Fruit fly (Drosophila melanogaster) whole organism, prepupa: Measurements from ENCODE around the gene CG17261.
A peak's percentile ranks its signal among the peaks of the same experiment; 100 is the strongest.

Experiments used
- CG10669 ChIP-seq: fragments of 200-800 bp; sonication (Bioruptor generic); optimal IDR thresholded peaks from 3 replicates; lab custom pipeline; 2018; ENCODE audit warnings: missing biosample characterization, mild to moderate bottlenecking, missing genetic modification characterization, moderate library complexity
- CG11762 ChIP-seq: fragments of 200-800 bp; sonication (Bioruptor generic); optimal IDR thresholded peaks from 3 replicates; lab custom pipeline; 2016; ENCODE audit warnings: missing biosample characterization, missing genetic modification characterization; ENCODE audit not compliant: insufficient read depth
- CG11902 ChIP-seq: fragments of 200-800 bp; sonication (Bioruptor generic); optimal IDR thresholded peaks from 3 replicates; lab custom pipeline; 2016; ENCODE audit warnings: missing biosample characterization, missing genetic modification characterization
- CG15336 ChIP-seq: fragments of 200-800 bp; sonication (Bioruptor generic); IDR thresholded peaks from 2 replicates; pipeline ENCODE4 v1.3.6; 2022; ENCODE audit warnings: missing biosample characterization, missing genetic modification characterization
- CG1621 ChIP-seq: fragments of 200-800 bp; sonication (Bioruptor generic); optimal IDR thresholded peaks from 3 replicates; lab custom pipeline; 2018; ENCODE audit warnings: missing biosample characterization, mild to moderate bottlenecking, missing genetic modification characterization
- CG16779 ChIP-seq: fragments of 200-800 bp; sonication (Bioruptor generic); optimal IDR thresholded peaks from 3 replicates; lab custom pipeline; 2017; ENCODE audit warnings: missing biosample characterization, mild to moderate bottlenecking, missing genetic modification characterization
- CG31627 ChIP-seq: fragments of 200-800 bp; sonication (Bioruptor generic); optimal IDR thresholded peaks from 3 replicates; lab custom pipeline; 2016; ENCODE audit warnings: missing biosample characterization, missing genetic modification characterization
- CG3919 ChIP-seq: fragments of 200-800 bp; sonication (Bioruptor generic); optimal IDR thresholded peaks from 3 replicates; lab custom pipeline; 2016; ENCODE audit warnings: missing biosample characterization, missing genetic modification characterization
- CG6163 ChIP-seq: fragments of 200-800 bp; sonication (Bioruptor generic); IDR thresholded peaks from 3 replicates; pipeline ENCODE4 v1.3.6; 2022; ENCODE audit warnings: missing biosample characterization, missing genetic modification characterization
- CG6276 ChIP-seq: fragments of 200-800 bp; sonication (Bioruptor generic); optimal IDR thresholded peaks from 2 replicates; lab custom pipeline; 2017; ENCODE audit warnings: missing biosample characterization, mild to moderate bottlenecking, missing genetic modification characterization
- CG8119 ChIP-seq: fragments of 200-800 bp; sonication (Bioruptor generic); IDR thresholded peaks from 3 replicates; pipeline ENCODE4 v1.3.6; 2022; ENCODE audit warnings: missing biosample characterization, missing genetic modification characterization
- CG8319 ChIP-seq: fragments of 200-800 bp; sonication (Bioruptor generic); optimal IDR thresholded peaks from 3 replicates; lab custom pipeline; 2016; ENCODE audit warnings: missing biosample characterization, missing genetic modification characterization
- Eip75B ChIP-seq: fragments of 200-800 bp; sonication (Bioruptor generic); optimal IDR thresholded peaks from 3 replicates; lab custom pipeline; 2016; ENCODE audit warnings: missing biosample characterization, missing genetic modification characterization
- Eip78C ChIP-seq: fragments of 200-800 bp; sonication (Bioruptor generic); peaks from one replicate; lab custom pipeline; 2016; ENCODE audit warnings: missing biosample characterization, missing genetic modification characterization
- Eip93F ChIP-seq: fragments of 200-800 bp; sonication (Bioruptor generic); optimal IDR thresholded peaks from 2 replicates; lab custom pipeline; 2016; ENCODE audit warnings: missing biosample characterization, mild to moderate bottlenecking, missing genetic modification characterization
- Ets21C ChIP-seq: fragments of 200-800 bp; sonication (Bioruptor generic); optimal IDR thresholded peaks from 3 replicates; lab custom pipeline; 2016; ENCODE audit warnings: missing biosample characterization, missing genetic modification characterization
- Ets96B ChIP-seq: fragments of 200-800 bp; optimal IDR thresholded peaks from 2 replicates; lab custom pipeline; 2019; ENCODE audit warnings: missing biosample characterization, mild to moderate bottlenecking, missing genetic modification characterization, moderate library complexity
- Gug ChIP-seq: fragments of 200-800 bp; sonication (Bioruptor generic); IDR thresholded peaks from 2 replicates; pipeline ENCODE4 v1.3.6; 2022; ENCODE audit warnings: missing biosample characterization, missing genetic modification characterization
- Hr39 ChIP-seq: fragments of 200-800 bp; sonication (Bioruptor generic); optimal IDR thresholded peaks from 2 replicates; lab custom pipeline; 2016; ENCODE audit warnings: missing biosample characterization, missing genetic modification characterization
- Hr4 ChIP-seq: fragments of 200-800 bp; sonication (Bioruptor generic); optimal IDR thresholded peaks from 3 replicates; lab custom pipeline; 2016; ENCODE audit warnings: missing biosample characterization, missing genetic modification characterization
- Lpt ChIP-seq: fragments of 200-800 bp; sonication (Bioruptor generic); optimal IDR thresholded peaks from 3 replicates; lab custom pipeline; 2016; ENCODE audit warnings: missing biosample characterization, missing genetic modification characterization
- Met ChIP-seq: fragments of 200-800 bp; sonication (Bioruptor generic); optimal IDR thresholded peaks from 3 replicates; lab custom pipeline; 2016; ENCODE audit warnings: missing biosample characterization, missing genetic modification characterization
- OdsH ChIP-seq: fragments of 200-800 bp; sonication (Bioruptor generic); optimal IDR thresholded peaks from 3 replicates; lab custom pipeline; 2016; ENCODE audit warnings: missing biosample characterization, missing genetic modification characterization
- Smox ChIP-seq: fragments of 200-800 bp; sonication (Bioruptor generic); optimal IDR thresholded peaks from 3 replicates; lab custom pipeline; 2016; ENCODE audit warnings: missing biosample characterization, missing genetic modification characterization
- achi ChIP-seq: fragments of 200-800 bp; sonication (Bioruptor generic); optimal IDR thresholded peaks from 3 replicates; lab custom pipeline; 2016; ENCODE audit warnings: missing biosample characterization, missing genetic modification characterization
- acj6 ChIP-seq: fragments of 200-800 bp; sonication (Bioruptor generic); optimal IDR thresholded peaks from 3 replicates; lab custom pipeline; 2016; ENCODE audit warnings: missing biosample characterization, missing genetic modification characterization
- cyc ChIP-seq: fragments of 200-800 bp; sonication (Bioruptor generic); optimal IDR thresholded peaks from 3 replicates; lab custom pipeline; 2016; ENCODE audit warnings: missing biosample characterization, missing genetic modification characterization
- dac ChIP-seq: fragments of 200-800 bp; sonication (Bioruptor generic); optimal IDR thresholded peaks from 2 replicates; lab custom pipeline; 2017; ENCODE audit warnings: missing biosample characterization, mild to moderate bottlenecking, missing genetic modification characterization
- esn ChIP-seq: fragments of 200-800 bp; sonication (Bioruptor generic); optimal IDR thresholded peaks from 2 replicates; lab custom pipeline; 2016; ENCODE audit warnings: missing biosample characterization, mild to moderate bottlenecking, missing genetic modification characterization, moderate library complexity
- fd85E ChIP-seq: fragments of 200-800 bp; sonication (Bioruptor generic); optimal IDR thresholded peaks from 3 replicates; lab custom pipeline; 2016; ENCODE audit warnings: missing biosample characterization, missing genetic modification characterization
- fkh ChIP-seq: fragments of 200-800 bp; sonication (Bioruptor generic); optimal IDR thresholded peaks from 3 replicates; lab custom pipeline; 2017; ENCODE audit warnings: missing biosample characterization, mild to moderate bottlenecking, missing genetic modification characterization, moderate library complexity
- net ChIP-seq: fragments of 200-800 bp; sonication (Bioruptor generic); optimal IDR thresholded peaks from 3 replicates; lab custom pipeline; 2016; ENCODE audit warnings: missing biosample characterization, missing genetic modification characterization
- pdm3 ChIP-seq: fragments of 200-800 bp; sonication (Bioruptor generic); optimal IDR thresholded peaks from 3 replicates; lab custom pipeline; 2016; ENCODE audit warnings: missing biosample characterization, missing genetic modification characterization
- salr ChIP-seq, 2 experiments: fragments of 200-800 bp; sonication (Bioruptor generic); optimal IDR thresholded peaks; 3 replicates each; lab custom pipeline; 2016 to 2018; ENCODE audit warnings: missing biosample characterization in 2 of 2, missing genetic modification characterization in 2 of 2, mild to moderate bottlenecking in 1 of 2
- ss ChIP-seq, 2 experiments: fragments of 200-800 bp; sonication (Bioruptor generic); optimal IDR thresholded peaks; 2 replicates in 1 of 2; 3 replicates in 1 of 2; lab custom pipeline; 2017 to 2018; ENCODE audit warnings: mild to moderate bottlenecking in 2 of 2, missing biosample characterization in 2 of 2, missing genetic modification characterization in 2 of 2, moderate library complexity in 1 of 2
- svp ChIP-seq: fragments of 200-800 bp; sonication (Bioruptor generic); peaks from one replicate; lab custom pipeline; 2016; ENCODE audit warnings: missing biosample characterization, missing genetic modification characterization
- topi ChIP-seq: fragments of 200-800 bp; sonication (Bioruptor generic); optimal IDR thresholded peaks from 3 replicates; lab custom pipeline; 2016; ENCODE audit warnings: missing biosample characterization, missing genetic modification characterization
- vri ChIP-seq: fragments of 200-800 bp; sonication (Bioruptor generic); optimal IDR thresholded peaks from 3 replicates; lab custom pipeline; 2016; ENCODE audit warnings: missing biosample characterization, mild to moderate bottlenecking, missing genetic modification characterization

The CG17261 gene

DNA sequence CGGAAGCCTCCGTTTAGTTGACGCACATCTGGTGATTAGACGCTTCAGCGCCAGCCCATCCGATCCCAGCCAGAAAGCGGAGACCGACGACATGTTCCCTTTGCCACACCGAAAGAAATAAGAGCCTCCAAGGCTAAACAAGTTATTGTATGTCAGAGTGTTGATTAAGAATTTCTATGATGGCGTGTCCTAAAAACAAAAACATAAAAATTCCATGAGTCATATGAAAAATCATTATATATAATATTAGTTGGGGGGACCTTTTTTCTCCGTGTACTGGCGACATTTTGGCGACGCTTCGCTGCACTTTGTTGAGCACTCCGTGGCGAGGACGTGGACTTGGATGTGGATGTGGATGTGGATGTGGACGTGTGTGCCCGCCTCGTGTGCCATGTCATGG lies 29.6 kb upstream of the CG17261 start (continued):
- TF ChIP-seq Eip93F (GFP tag; lab: Kevin White, UChicago) = no peak
- peak; percentile 24 for TF ChIP-seq cyc
- TF ChIP-seq net (GFP tag; lab: Kevin White, UChicago) = peak; percentile 67
- TF ChIP-seq CG31627 = peak; percentile 37
- peak; percentile 18 for TF ChIP-seq CG16779 (tag; lab: Kevin White, UChicago)
- peak; percentile 70 for TF ChIP-seq CG3919 (GFP tag; lab: Kevin White, UChicago)
- TF ChIP-seq CG8119 (GFP tag; lab: Robert Waterston, UW) = peak; percentile 76
- TF ChIP-seq Hr39 (GFP tag; lab: Kevin White, UChicago) = peak; percentile 48
- no peak for TF ChIP-seq CG8319 (GFP tag; lab: Kevin White, UChicago)
- TF ChIP-seq CG10669 (GFP tag; lab: Kevin White, UChicago) = no peak
- peak; percentile 42 for TF ChIP-seq dac (GFP tag; lab: Kevin White, UChicago)
- TF ChIP-seq achi (GFP tag; lab: Kevin White, UChicago) = peak; percentile 58
- TF ChIP-seq, all 60 proteins: peak for 39

DNA sequence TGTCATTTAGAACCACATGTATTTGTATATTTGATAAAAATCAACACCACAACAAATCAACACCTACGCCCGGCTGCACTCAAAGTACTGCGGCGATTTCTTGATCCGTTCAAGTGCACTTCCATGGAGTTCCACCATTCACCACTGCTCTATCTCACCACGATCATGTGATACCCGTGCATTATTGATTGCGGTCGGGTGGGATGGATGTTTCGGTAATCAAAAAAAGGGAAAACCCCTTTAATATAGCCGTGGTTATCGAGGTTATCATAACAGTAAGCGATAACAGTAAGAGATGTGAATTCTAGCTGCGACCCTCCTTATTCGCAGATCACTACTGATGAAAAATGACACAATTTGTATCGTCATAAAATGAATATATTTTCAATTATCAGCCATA lies 24.1 kb upstream of the CG17261 start, which contains the start of the genes CG17224 and CG17264:
CG17224 (minus strand) TSS at position 97 of the 400 bp plus-strand sequence.
CG17264 (plus strand) TSS at position 297 of the 400 bp plus-strand sequence.
- no peak for TF ChIP-seq fkh (GFP tag; lab: Kevin White, UChicago)
- TF ChIP-seq OdsH (GFP tag; lab: Kevin White, UChicago) = no peak
- TF ChIP-seq svp (GFP tag; lab: Kevin White, UChicago) = peak; percentile 83

- TF ChIP-seq fd85E (GFP tag; lab: Kevin White, UChicago) (no peak), CG1621 (tag; lab: Kevin White, UChicago) (peak; percentile 81), Smox (GFP tag; lab: Kevin White, UChicago) (no peak), esn (GFP tag; lab: Kevin White, UChicago) (peak; percentile 16), acj6 (no peak), CG10669 (GFP tag; lab: Kevin White, UChicago) (no peak)
Measured at dm6 chr2L:3022986-3023385, 19.4 kb upstream of the CG17261 start, which contains the start of the genes alpha4GT1 and Prp40. Gene alpha4GT1, minus strand, starts transcription at chr2L:3023141. Gene Prp40, plus strand, starts transcription at chr2L:3023226.

dm6 chr2L:3029012-3029411 lies 13.3 kb upstream of the CG17261 start, which contains the start of the genes Sf3b2 and CG17219:
Gene Sf3b2, minus strand, starts transcription at chr2L:3029168.
Gene CG17219, plus strand, starts transcription at chr2L:3029253.
- TF ChIP-seq esn (GFP tag; lab: Kevin White, UChicago) = peak; percentile 16
- TF ChIP-seq CG31627 = peak; percentile 8
- TF ChIP-seq Ets96B (tag; lab: Kevin White, UChicago) = no peak
- TF ChIP-seq pdm3 (GFP tag; lab: Kevin White, UChicago) = no peak
- no peak for TF ChIP-seq Eip75B (GFP tag; lab: Kevin White, UChicago)
- TF ChIP-seq, all 60 proteins: peak for 2

DNA sequence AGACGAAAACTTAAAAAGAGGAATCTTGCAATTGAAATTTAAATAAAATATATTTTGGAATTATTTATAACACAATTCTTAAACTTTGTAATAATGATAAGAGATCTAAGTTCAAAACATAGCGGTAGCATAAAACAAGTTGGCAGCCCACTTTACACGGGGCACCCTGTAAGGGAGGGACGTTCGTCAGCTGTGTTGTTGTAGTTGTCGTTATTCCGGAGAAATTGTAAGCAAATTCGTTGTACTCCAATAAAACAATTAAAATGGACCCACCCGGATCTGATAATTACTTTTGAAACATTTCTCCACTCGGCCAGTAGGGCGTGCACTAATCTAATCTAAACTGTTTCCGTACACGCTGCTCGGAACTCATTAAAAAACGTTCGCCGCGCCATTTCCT lies 12.0 kb upstream of the CG17261 start, which contains the start of gene GABPI:
GABPI (plus strand) TSS at position 190 of the 400 bp plus-strand sequence.
- TF ChIP-seq CG31627 (no peak), topi (no peak), Eip75B (GFP tag; lab: Kevin White, UChicago) (no peak), fd85E (GFP tag; lab: Kevin White, UChicago) (no peak), CG11902 (GFP tag; lab: Kevin White, UChicago) (no peak), CG1621 (tag; lab: Kevin White, UChicago) (peak; percentile 64), Gug (GFP tag; lab: Robert Waterston, UW) (no peak), CG11762 (no peak), CG6163 (peak; percentile 51; the same call in 2 of the 3 replicates), CG10669 (GFP tag; lab: Kevin White, UChicago) (no peak), Met (GFP tag; lab: Kevin White, UChicago) (no peak), esn (GFP tag; lab: Kevin White, UChicago) (peak; percentile 35)

- TF ChIP-seq CG6163 = no peak
- no peak for TF ChIP-seq salr (GFP tag; optimal IDR thresholded peaks at IDR 0.05; lab: Kevin White, UChicago)
- no peak for TF ChIP-seq Ets21C
- TF ChIP-seq CG6276 = no peak
- no peak for TF ChIP-seq vri (GFP tag; lab: Kevin White, UChicago)
- TF ChIP-seq Lpt (GFP tag; lab: Kevin White, UChicago) = no peak
- TF ChIP-seq Eip78C = no peak
- no peak for TF ChIP-seq Met (GFP tag; lab: Kevin White, UChicago)
- no peak for TF ChIP-seq CG15336
- TF ChIP-seq fd85E (GFP tag; lab: Kevin White, UChicago) = no peak
- TF ChIP-seq CG8119 (GFP tag; lab: Robert Waterston, UW) = no peak
- no peak for TF ChIP-seq net (GFP tag; lab: Kevin White, UChicago)
- no peak for TF ChIP-seq esn (GFP tag; lab: Kevin White, UChicago)
- TF ChIP-seq Hr39 (GFP tag; lab: Kevin White, UChicago) = no peak
- TF ChIP-seq CG11902 (GFP tag; lab: Kevin White, UChicago) = no peak
- TF ChIP-seq ss (GFP tag; optimal IDR thresholded peaks at IDR 0.05; lab: Kevin White, UChicago) = no peak
- TF ChIP-seq fkh (GFP tag; lab: Kevin White, UChicago) = no peak
- TF ChIP-seq svp (GFP tag; lab: Kevin White, UChicago) = no peak
- TF ChIP-seq Hr4 = no peak
Measured at dm6 chr2L:3034969-3035368, 7.4 kb upstream of the CG17261 start, which contains the start of gene CG17258. Gene CG17258, minus strand, starts transcription at chr2L:3035348.
